Comparison of ENCODE assay signal across 6 fruit fly cellular contexts in the genomic region with DNA sequence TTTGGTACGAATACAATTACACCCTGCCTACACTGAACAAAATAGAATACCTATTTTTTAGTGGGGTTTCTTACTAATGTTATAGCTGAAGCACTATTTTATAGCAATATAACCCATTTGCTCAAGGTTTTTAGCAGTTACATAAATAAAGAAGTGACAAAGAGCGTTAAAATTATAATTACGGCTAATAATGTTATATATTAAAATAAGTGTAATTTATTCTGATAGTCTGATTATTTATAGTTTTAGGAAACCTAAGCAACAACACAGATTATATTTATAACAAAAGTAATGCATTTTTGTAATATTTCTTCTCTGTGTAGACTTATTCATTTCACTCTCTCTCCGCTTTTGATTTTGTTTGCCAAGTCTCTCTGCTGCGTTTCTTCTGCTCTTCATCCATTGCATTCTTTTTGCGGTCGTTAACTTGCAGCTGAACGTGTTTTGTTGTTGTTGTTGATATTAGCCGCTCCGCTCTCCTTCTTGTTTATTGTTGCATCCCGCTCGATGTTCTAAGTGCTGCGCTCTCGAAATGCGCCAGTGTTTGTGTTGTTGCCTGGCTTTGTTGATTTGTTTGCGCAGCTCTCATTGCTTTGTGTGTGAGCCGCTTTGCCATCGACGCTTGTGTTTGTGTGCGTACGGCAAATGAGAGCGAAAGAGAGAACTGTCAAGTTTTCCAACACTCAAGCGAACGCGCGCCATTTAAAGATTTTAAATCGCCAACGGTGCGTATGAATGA.
TF ChIP-seq lines count a peak whose summit lies in the region.

No protein-coding gene starts in this region.

- TF ChIP-seq CTCF in whole organism, embryonic (GFP tag; optimal IDR thresholded peaks at IDR 0.05; lab: Kevin White, UChicago) = peak; percentile 42

TF ChIP-seq in whole organism, 6 proteins besides CTCF, POLR2A, EP300 and RAD21:
- peak; percentile 43 to 81 for TF ChIP-seq EcR (GFP tag; optimal IDR thresholded peaks at IDR 0.05; lab: Kevin White, UChicago)
- no peak for TF ChIP-seq CG8478 (optimal IDR thresholded peaks at IDR 0.05; lab: Kevin White, UChicago)
- TF ChIP-seq Dll (optimal IDR thresholded peaks at IDR 0.05; lab: Kevin White, UChicago) = no peak
- TF ChIP-seq psq (optimal IDR thresholded peaks at IDR 0.05; lab: Kevin White, UChicago) = no peak

TF ChIP-seq in whole organism, adult, 20 proteins besides CTCF, POLR2A, EP300 and RAD21 (continues in another document):
- TF ChIP-seq ovo (GFP tag; optimal IDR thresholded peaks at IDR 0.05; lab: Kevin White, UChicago) (peak; percentile 57), CG14711 (tag; optimal IDR thresholded peaks at IDR 0.05; lab: Kevin White, UChicago) (peak; percentile 88), CG7101 (tag; optimal IDR thresholded peaks at IDR 0.05; lab: Kevin White, UChicago) (peak; percentile 92), CG11617 (GFP tag; optimal IDR thresholded peaks at IDR 0.05; lab: Kevin White, UChicago) (peak; percentile 93), tj (GFP tag; optimal IDR thresholded peaks at IDR 0.05; lab: Kevin White, UChicago) (peak; percentile 65), pad (GFP tag; optimal IDR thresholded peaks at IDR 0.05; lab: Kevin White, UChicago) (peak; percentile 77), cnc (optimal IDR thresholded peaks at IDR 0.05; lab: Kevin White, UChicago) (no peak), toe (GFP tag; optimal IDR thresholded peaks at IDR 0.05; lab: Kevin White, UChicago) (peak; percentile 47), Mnt (GFP tag; optimal IDR thresholded peaks at IDR 0.05; lab: Kevin White, UChicago) (peak; percentile 51), CG5204 (GFP tag; optimal IDR thresholded peaks at IDR 0.05; lab: Kevin White, UChicago) (peak; percentile 82), cic (GFP tag; optimal IDR thresholded peaks at IDR 0.05; lab: Kevin White, UChicago) (no peak), CG33017 (tag; optimal IDR thresholded peaks at IDR 0.05; lab: Kevin White, UChicago) (peak; percentile 93), Hr96 (GFP tag; optimal IDR thresholded peaks at IDR 0.05; lab: Kevin White, UChicago) (peak; percentile 22), CG12768 (GFP tag; optimal IDR thresholded peaks at IDR 0.05; lab: Kevin White, UChicago) (peak; percentile 75), Clk (GFP tag; optimal IDR thresholded peaks at IDR 0.05; lab: Kevin White, UChicago) (peak; percentile 52)

TF ChIP-seq in whole organism, embryonic, 481 proteins besides CTCF, POLR2A, EP300 and RAD21 (continues in another document):
- TF ChIP-seq oc (tag; optimal IDR thresholded peaks at IDR 0.05; lab: Kevin White, UChicago) = peak; percentile 88
- peak; percentile 69 for TF ChIP-seq dmrt11E (tag; optimal IDR thresholded peaks at IDR 0.05; lab: Kevin White, UChicago)
- TF ChIP-seq CG31388 (GFP tag; optimal IDR thresholded peaks at IDR 0.05; lab: Kevin White, UChicago) = peak; percentile 55
- peak; percentile 64 for TF ChIP-seq zf30C (GFP tag; optimal IDR thresholded peaks at IDR 0.05; lab: Kevin White, UChicago)
- peak; percentile 64 for TF ChIP-seq nom (GFP tag; optimal IDR thresholded peaks at IDR 0.05; lab: Kevin White, UChicago)
- TF ChIP-seq Sox102F (GFP tag; optimal IDR thresholded peaks at IDR 0.05; lab: Kevin White, UChicago) = peak; percentile 97
- no peak for TF ChIP-seq tx (GFP tag; optimal IDR thresholded peaks at IDR 0.05; lab: Kevin White, UChicago)
- TF ChIP-seq Hand (GFP tag; optimal IDR thresholded peaks at IDR 0.05; lab: Kevin White, UChicago) = peak; percentile 83
- peak; percentile 5 for TF ChIP-seq yki (optimal IDR thresholded peaks at IDR 0.05; lab: Kevin White, UChicago)
- TF ChIP-seq Atf6 (GFP tag; IDR thresholded peaks at IDR 0.05; lab: Robert Waterston, UW) = peak; percentile 85
- TF ChIP-seq Meics (GFP tag; optimal IDR thresholded peaks at IDR 0.05; lab: Kevin White, UChicago) = peak; percentile 90
- peak; percentile 44; the same call in 1 of the 2 replicates for TF ChIP-seq CG11696 (GFP tag; IDR thresholded peaks at IDR 0.05; lab: Robert Waterston, UW)
- TF ChIP-seq CrebB (tag; optimal IDR thresholded peaks at IDR 0.05; lab: Kevin White, UChicago) = peak; percentile 52
- peak; percentile 17 for TF ChIP-seq CG17186 (GFP tag; optimal IDR thresholded peaks at IDR 0.05; lab: Kevin White, UChicago)
- TF ChIP-seq cad (GFP tag; optimal IDR thresholded peaks at IDR 0.05; lab: Kevin White, UChicago) = no peak
- TF ChIP-seq Dp (GFP tag; optimal IDR thresholded peaks at IDR 0.05; lab: Kevin White, UChicago) = peak; percentile 89

TF ChIP-seq in whole organism, prepupa, 60 proteins besides CTCF, POLR2A, EP300 and RAD21 (continues in another document):
- TF ChIP-seq Hr39 (GFP tag; optimal IDR thresholded peaks at IDR 0.05; lab: Kevin White, UChicago) = peak; percentile 89
- peak; percentile 99 for TF ChIP-seq CG32006 (GFP tag; optimal IDR thresholded peaks at IDR 0.05; lab: Kevin White, UChicago)
- peak; percentile 97 for TF ChIP-seq CG34406 (GFP tag; optimal IDR thresholded peaks at IDR 0.05; lab: Kevin White, UChicago)
- TF ChIP-seq salr (GFP tag; optimal IDR thresholded peaks at IDR 0.05; lab: Kevin White, UChicago) = peak; percentile 73 to 99
- peak; percentile 98 for TF ChIP-seq acj6 (GFP tag; optimal IDR thresholded peaks at IDR 0.05; lab: Kevin White, UChicago)
- peak; percentile 93 for TF ChIP-seq Eip75B (GFP tag; optimal IDR thresholded peaks at IDR 0.05; lab: Kevin White, UChicago)
- TF ChIP-seq CG8632 (GFP tag; optimal IDR thresholded peaks at IDR 0.05; lab: Kevin White, UChicago) = peak; percentile 97
- TF ChIP-seq CG8319 (GFP tag; optimal IDR thresholded peaks at IDR 0.05; lab: Kevin White, UChicago) = peak; percentile 89
- peak; percentile 88 for TF ChIP-seq CG6163 (GFP tag; IDR thresholded peaks at IDR 0.05; lab: Robert Waterston, UW)
- peak; percentile 93 for TF ChIP-seq CG31627 (GFP tag; optimal IDR thresholded peaks at IDR 0.05; lab: Kevin White, UChicago)
- TF ChIP-seq achi (GFP tag; optimal IDR thresholded peaks at IDR 0.05; lab: Kevin White, UChicago) = peak; percentile 97
- peak; percentile 94 for TF ChIP-seq pdm3 (GFP tag; optimal IDR thresholded peaks at IDR 0.05; lab: Kevin White, UChicago)
- TF ChIP-seq Hr4 (GFP tag; optimal IDR thresholded peaks at IDR 0.05; lab: Kevin White, UChicago) = peak; percentile 94
- TF ChIP-seq CG10669 (GFP tag; optimal IDR thresholded peaks at IDR 0.05; lab: Kevin White, UChicago) = peak; percentile 90
- peak; percentile 94 for TF ChIP-seq Ets96B (tag; optimal IDR thresholded peaks at IDR 0.05; lab: Kevin White, UChicago)
- TF ChIP-seq Eip93F (GFP tag; optimal IDR thresholded peaks at IDR 0.05; lab: Kevin White, UChicago) = peak; percentile 82

TF ChIP-seq in whole organism, pupa, 21 proteins besides CTCF, POLR2A, EP300 and RAD21 (continues in another document):
- peak; percentile 98 for TF ChIP-seq CG14655 (GFP tag; optimal IDR thresholded peaks at IDR 0.05; lab: Kevin White, UChicago)
- TF ChIP-seq fd96Ca (GFP tag; IDR thresholded peaks at IDR 0.05; lab: Robert Waterston, UW) = no peak; the same call in none of the 3 replicates
- peak; percentile 93 for TF ChIP-seq D1 (tag; optimal IDR thresholded peaks at IDR 0.05; lab: Kevin White, UChicago)
- peak; percentile 96 for TF ChIP-seq CG32121 (GFP tag; IDR thresholded peaks at IDR 0.05; lab: Robert Waterston, UW)
- TF ChIP-seq Snoo (tag; optimal IDR thresholded peaks at IDR 0.05; lab: Kevin White, UChicago) = peak; percentile 96
- peak; percentile 74 for TF ChIP-seq Ets98B (GFP tag; IDR thresholded peaks at IDR 0.05; lab: Robert Waterston, UW)
- TF ChIP-seq CG12605 (GFP tag; IDR thresholded peaks at IDR 0.05; lab: Robert Waterston, UW) = peak; percentile 72
- peak; percentile 90 for TF ChIP-seq CG34367 (tag; optimal IDR thresholded peaks at IDR 0.05; lab: Kevin White, UChicago)
- TF ChIP-seq CG4496 (GFP tag; IDR thresholded peaks at IDR 0.05; lab: Robert Waterston, UW) = peak; percentile 87
- peak; percentile 90 for TF ChIP-seq rn (GFP tag; IDR thresholded peaks at IDR 0.05; lab: Robert Waterston, UW)
- TF ChIP-seq CG8301 (tag; optimal IDR thresholded peaks at IDR 0.05; lab: Kevin White, UChicago) = peak; percentile 98
- TF ChIP-seq CG9948 (tag; optimal IDR thresholded peaks at IDR 0.05; lab: Kevin White, UChicago) = peak; percentile 98
- TF ChIP-seq gl (tag; optimal IDR thresholded peaks at IDR 0.05; lab: Kevin White, UChicago) = peak; percentile 49
- peak; percentile 97 for TF ChIP-seq EcR (GFP tag; optimal IDR thresholded peaks at IDR 0.05; lab: Kevin White, UChicago)
- peak; percentile 78 for TF ChIP-seq Pif1B (GFP tag; optimal IDR thresholded peaks at IDR 0.05; lab: Kevin White, UChicago)
- peak; percentile 94 for TF ChIP-seq CG17806 (tag; optimal IDR thresholded peaks at IDR 0.05; lab: Kevin White, UChicago)
- TF ChIP-seq CG10348 (GFP tag; IDR thresholded peaks at IDR 0.05; lab: Robert Waterston, UW) = no peak; the same call in none of the 2 replicates

TF ChIP-seq in whole organism, wandering third instar larva, 38 proteins besides CTCF, POLR2A, EP300 and RAD21 (continues in another document):
- TF ChIP-seq OdsH (GFP tag; optimal IDR thresholded peaks at IDR 0.05; lab: Kevin White, UChicago) (peak; percentile 96), Myc (optimal IDR thresholded peaks at IDR 0.05; lab: Kevin White, UChicago) (no peak), Jra (GFP tag; optimal IDR thresholded peaks at IDR 0.05; lab: Kevin White, UChicago) (peak; percentile 58), rgr (GFP tag; optimal IDR thresholded peaks at IDR 0.05; lab: Kevin White, UChicago) (peak; percentile 94), tai (GFP tag; optimal IDR thresholded peaks at IDR 0.05; lab: Kevin White, UChicago) (peak; percentile 43), h (GFP tag; optimal IDR thresholded peaks at IDR 0.05; lab: Kevin White, UChicago) (peak; percentile 94), dsf (GFP tag; optimal IDR thresholded peaks at IDR 0.05; lab: Kevin White, UChicago; ENCODE audit: borderline replicate concordance) (peak; percentile 35), woc (GFP tag; optimal IDR thresholded peaks at IDR 0.05; lab: Kevin White, UChicago) (peak; percentile 78), ey (GFP tag; optimal IDR thresholded peaks at IDR 0.05; lab: Kevin White, UChicago) (peak; percentile 84), Vsx2 (GFP tag; optimal IDR thresholded peaks at IDR 0.05; lab: Kevin White, UChicago; ENCODE audit: partially characterized antibody) (peak; percentile 42), psq (GFP tag; optimal IDR thresholded peaks at IDR 0.05; lab: Kevin White, UChicago) (peak; percentile 97), brk (GFP tag; optimal IDR thresholded peaks at IDR 0.05; lab: Kevin White, UChicago) (peak; percentile 77), Abd-B (GFP tag; optimal IDR thresholded peaks at IDR 0.05; lab: Kevin White, UChicago) (no peak), GATAd (GFP tag; optimal IDR thresholded peaks at IDR 0.05; lab: Kevin White, UChicago) (no peak), Hnf4 (GFP tag; optimal IDR thresholded peaks at IDR 0.05; lab: Kevin White, UChicago) (peak; percentile 78), CrebA (GFP tag; optimal IDR thresholded peaks at IDR 0.05; lab: Kevin White, UChicago; ENCODE audit: borderline replicate concordance) (peak; percentile 22), lola (GFP tag; optimal IDR thresholded peaks at IDR 0.05; lab: Kevin White, UChicago) (no peak), CG9705 (GFP tag; optimal IDR thresholded peaks at IDR 0.05; lab: Kevin White, UChicago) (peak; percentile 85), CG32264 (GFP tag; optimal IDR thresholded peaks at IDR 0.05; lab: Kevin White, UChicago) (peak; percentile 9)
